Fruit fly (Drosophila melanogaster): ENCODE data around the gene TFAM.

The TFAM gene

dm6 chr3R:20534575-20534974, 42.2 kb downstream of the TFAM start, which contains the start of the genes MtnE and MtnD:
TSS of gene MtnE (minus strand) at chr3R:20534704.
TSS of gene MtnD (plus strand) at chr3R:20534962.
- no peak for TF ChIP-seq rn (GFP tag; IDR thresholded peaks at IDR 0.05)
- TF ChIP-seq CG4496 (GFP tag; IDR thresholded peaks at IDR 0.05): peak; percentile 60; the same call in 1 of the 3 replicates
- TF ChIP-seq CG9948 (tag; optimal IDR thresholded peaks at IDR 0.05): no peak
- no peak for TF ChIP-seq Ets98B (GFP tag; IDR thresholded peaks at IDR 0.05)
- TF ChIP-seq CG34367 (tag; optimal IDR thresholded peaks at IDR 0.05): no peak
